Fruit fly (Drosophila melanogaster): Measurements from ENCODE around the gene CG5292.

The CG5292 gene

DNA sequence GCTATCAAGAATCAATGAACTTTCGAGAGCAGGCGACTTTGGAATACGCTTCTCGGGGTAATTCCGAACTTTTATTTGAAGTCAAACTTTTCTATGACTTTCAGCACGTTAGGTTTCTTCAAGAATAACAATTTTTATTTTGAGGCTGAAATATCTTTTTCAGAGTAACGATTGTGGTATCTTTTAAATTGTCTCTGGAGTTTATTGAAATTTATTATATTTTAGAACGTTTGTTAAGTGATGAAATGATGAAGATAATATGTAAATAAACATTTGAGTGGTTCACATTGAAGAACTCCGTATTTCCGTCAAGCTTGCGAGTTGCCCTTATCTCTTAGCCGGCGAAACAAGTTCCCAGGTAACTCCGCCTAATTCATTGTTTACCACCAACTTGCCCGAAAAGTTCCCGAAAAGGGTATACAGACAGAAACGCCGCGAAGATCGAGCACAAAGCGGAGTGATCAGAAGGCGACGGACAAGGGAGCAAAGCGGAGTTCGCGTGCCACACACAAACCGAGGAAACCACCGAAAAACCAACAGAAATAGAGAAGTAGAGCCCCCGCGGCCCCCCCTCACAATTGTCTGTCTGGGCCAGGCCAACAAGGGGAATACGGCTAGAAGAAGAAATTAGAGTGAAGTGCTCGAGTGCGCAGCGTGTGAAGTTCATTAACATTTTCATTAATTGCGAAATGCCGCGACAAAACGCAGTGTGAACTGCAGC lies 33.9 kb upstream of the CG5292 start (continued):
- TF ChIP-seq fd85E (GFP tag; optimal IDR thresholded peaks at IDR 0.05), result no peak
- peak; percentile 38 for TF ChIP-seq Ets21C (GFP tag; optimal IDR thresholded peaks at IDR 0.05)
- no peak for TF ChIP-seq CG15336 (GFP tag; IDR thresholded peaks at IDR 0.05)
- peak; percentile 91 for TF ChIP-seq svp (GFP tag)
- TF ChIP-seq achi (GFP tag; optimal IDR thresholded peaks at IDR 0.05), result peak; percentile 58
- TF ChIP-seq CG10669 (GFP tag; optimal IDR thresholded peaks at IDR 0.05), result peak; percentile 52
- TF ChIP-seq fkh (GFP tag; optimal IDR thresholded peaks at IDR 0.05), result peak; percentile 50
- peak; percentile 57 for TF ChIP-seq cyc (GFP tag; optimal IDR thresholded peaks at IDR 0.05)
- peak; percentile 3 to 23 for TF ChIP-seq salr (GFP tag; optimal IDR thresholded peaks at IDR 0.05)
- TF ChIP-seq CG4318 (GFP tag; optimal IDR thresholded peaks at IDR 0.05), result peak; percentile 44
- TF ChIP-seq CG6808 (GFP tag; optimal IDR thresholded peaks at IDR 0.05), result peak; percentile 65
- peak; percentile 54 for TF ChIP-seq CG34406 (GFP tag; optimal IDR thresholded peaks at IDR 0.05)
- peak; percentile 48 for TF ChIP-seq CG6792 (GFP tag; optimal IDR thresholded peaks at IDR 0.05)

- no peak for TF ChIP-seq esn (GFP tag; optimal IDR thresholded peaks at IDR 0.05)
- TF ChIP-seq CG3032 (tag; optimal IDR thresholded peaks at IDR 0.05), result no peak
- no peak for TF ChIP-seq CG8319 (GFP tag; optimal IDR thresholded peaks at IDR 0.05)
- no peak for TF ChIP-seq Hr38 (GFP tag; optimal IDR thresholded peaks at IDR 0.05)
- peak; percentile 51 for TF ChIP-seq Eip78C (GFP tag)
- no peak for TF ChIP-seq Lpt (GFP tag; optimal IDR thresholded peaks at IDR 0.05)
- peak; percentile 17 for TF ChIP-seq CG16779 (tag; optimal IDR thresholded peaks at IDR 0.05)
- TF ChIP-seq CG10631 (GFP tag; optimal IDR thresholded peaks at IDR 0.05), result no peak
- TF ChIP-seq Sox15 (GFP tag; optimal IDR thresholded peaks at IDR 0.05), result no peak
- no peak for TF ChIP-seq Ets21C (GFP tag; optimal IDR thresholded peaks at IDR 0.05)
- TF ChIP-seq Hr4 (GFP tag; optimal IDR thresholded peaks at IDR 0.05), result no peak
- no peak for TF ChIP-seq acj6 (GFP tag; optimal IDR thresholded peaks at IDR 0.05)
- no peak for TF ChIP-seq fd59A (GFP tag; optimal IDR thresholded peaks at IDR 0.05)
- peak; percentile 52 for TF ChIP-seq CG6276 (GFP tag; optimal IDR thresholded peaks at IDR 0.05)
- no peak for TF ChIP-seq CG11762 (GFP tag; optimal IDR thresholded peaks at IDR 0.05; ENCODE audit: insufficient read depth)
- TF ChIP-seq eg (GFP tag; IDR thresholded peaks at IDR 0.05), result peak; percentile 7; the same call in 1 of the 3 replicates
- TF ChIP-seq CG11294 (GFP tag; IDR thresholded peaks at IDR 0.05), result no peak
- TF ChIP-seq topi (GFP tag; optimal IDR thresholded peaks at IDR 0.05), result no peak
- TF ChIP-seq OdsH (GFP tag; optimal IDR thresholded peaks at IDR 0.05), result no peak
- TF ChIP-seq Hr39 (GFP tag; optimal IDR thresholded peaks at IDR 0.05), result no peak
- TF ChIP-seq ss (GFP tag; optimal IDR thresholded peaks at IDR 0.05), result peak in 1 of 2 experiments; percentile 51
- no peak for TF ChIP-seq lz (GFP tag; optimal IDR thresholded peaks at IDR 0.05)
- TF ChIP-seq CG6792 (GFP tag; optimal IDR thresholded peaks at IDR 0.05), result no peak
- peak; percentile 68 for TF ChIP-seq Sox102F (GFP tag; optimal IDR thresholded peaks at IDR 0.05)
- peak; percentile 8 for TF ChIP-seq CG6808 (GFP tag; optimal IDR thresholded peaks at IDR 0.05)
- TF ChIP-seq spab (GFP tag; optimal IDR thresholded peaks at IDR 0.05), result no peak
- TF ChIP-seq Sox14 (GFP tag; optimal IDR thresholded peaks at IDR 0.05), result no peak
- no peak for TF ChIP-seq CG3919 (GFP tag; optimal IDR thresholded peaks at IDR 0.05)
- TF ChIP-seq fkh (GFP tag; optimal IDR thresholded peaks at IDR 0.05), result no peak
- TF ChIP-seq CG4318 (GFP tag; optimal IDR thresholded peaks at IDR 0.05), result no peak
- no peak for TF ChIP-seq CG32006 (GFP tag; optimal IDR thresholded peaks at IDR 0.05)
- no peak for TF ChIP-seq CG9139 (GFP tag; optimal IDR thresholded peaks at IDR 0.05)
- no peak for TF ChIP-seq svp (GFP tag)
- no peak for TF ChIP-seq Met (GFP tag; optimal IDR thresholded peaks at IDR 0.05)
- TF ChIP-seq Ets96B (tag; optimal IDR thresholded peaks at IDR 0.05), result no peak
- no peak for TF ChIP-seq fd85E (GFP tag; optimal IDR thresholded peaks at IDR 0.05)
- TF ChIP-seq CG11902 (GFP tag; optimal IDR thresholded peaks at IDR 0.05), result no peak
- no peak for TF ChIP-seq CG34406 (GFP tag; optimal IDR thresholded peaks at IDR 0.05)
- TF ChIP-seq Eip75B (GFP tag; optimal IDR thresholded peaks at IDR 0.05), result no peak
- TF ChIP-seq Gug (GFP tag; IDR thresholded peaks at IDR 0.05), result no peak
- no peak for TF ChIP-seq CG8119 (GFP tag; IDR thresholded peaks at IDR 0.05)
- TF ChIP-seq CG6854 (GFP tag; optimal IDR thresholded peaks at IDR 0.05), result peak; percentile 81
- no peak for TF ChIP-seq CG7368 (GFP tag; optimal IDR thresholded peaks at IDR 0.05)
- TF ChIP-seq dac (GFP tag; optimal IDR thresholded peaks at IDR 0.05), result no peak
These were observed 32.7 kb upstream of the CG5292 start for dm6 chr3R:17118917-17119378.

Data from whole organism, prepupa.